Fruit fly (Drosophila melanogaster) whole organism, embryonic: Measurements from ENCODE around the gene CG31178.

Source experiments
- Atf6 ChIP-seq: fragments of 200-800 bp; sonication (Bioruptor generic); IDR thresholded peaks from 2 replicates; pipeline ENCODE4 v1.3.6; 2022; ENCODE audit warnings: missing biosample characterization, missing genetic modification characterization
- BtbVII ChIP-seq: fragments of 200-800 bp; sonication (Bioruptor generic); optimal IDR thresholded peaks from 3 replicates; lab custom pipeline; 2017; ENCODE audit warnings: missing biosample characterization, mild to moderate bottlenecking, missing genetic modification characterization
- CG10147 ChIP-seq: fragments of 200-800 bp; sonication (Bioruptor generic); optimal IDR thresholded peaks from 2 replicates; lab custom pipeline; 2019; ENCODE audit warnings: missing biosample characterization, mild to moderate bottlenecking, missing genetic modification characterization, moderate library complexity
- CG10565 ChIP-seq: fragments of 200-800 bp; sonication (Bioruptor generic); optimal IDR thresholded peaks from 3 replicates; lab custom pipeline; 2016; ENCODE audit warnings: missing biosample characterization, mild to moderate bottlenecking, missing genetic modification characterization
- CG10979 ChIP-seq: fragments of 200-800 bp; sonication (Bioruptor generic); optimal IDR thresholded peaks from 2 replicates; lab custom pipeline; 2018; ENCODE audit warnings: missing biosample characterization, mild to moderate bottlenecking, missing genetic modification characterization, moderate library complexity
- CG12744 ChIP-seq: fragments of 200-800 bp; sonication (Bioruptor generic); optimal IDR thresholded peaks from 2 replicates; lab custom pipeline; 2016; ENCODE audit warnings: missing biosample characterization, missing genetic modification characterization
- CG13287 ChIP-seq: fragments of 200-800 bp; sonication (Bioruptor generic); IDR thresholded peaks from 2 replicates; pipeline ENCODE4 v1.3.6; 2022; ENCODE audit warnings: missing biosample characterization, missing genetic modification characterization; ENCODE audit not compliant: partially characterized antibody
- CG13894 ChIP-seq: fragments of 200-800 bp; sonication (Bioruptor generic); optimal IDR thresholded peaks from 3 replicates; lab custom pipeline; 2018; ENCODE audit warnings: missing biosample characterization, mild to moderate bottlenecking, missing genetic modification characterization, moderate library complexity
- CG14710 ChIP-seq: fragments of 200-800 bp; sonication (Bioruptor generic); optimal IDR thresholded peaks from 3 replicates; lab custom pipeline; 2019; ENCODE audit warnings: missing biosample characterization, mild to moderate bottlenecking, missing genetic modification characterization, moderate library complexity
- CG17361 ChIP-seq: fragments of 200-800 bp; sonication (Bioruptor generic); IDR thresholded peaks from 3 replicates; pipeline ENCODE4 v1.3.6; 2022; ENCODE audit warnings: missing biosample characterization, missing genetic modification characterization
- CG17829 ChIP-seq: fragments of 200-800 bp; optimal IDR thresholded peaks from 2 replicates; lab custom pipeline; 2019; ENCODE audit warnings: missing biosample characterization, mild to moderate bottlenecking, missing genetic modification characterization, moderate library complexity
- CG18011 ChIP-seq: fragments of 200-800 bp; sonication (Bioruptor generic); optimal IDR thresholded peaks from 2 replicates; lab custom pipeline; 2017; ENCODE audit warnings: missing biosample characterization, missing genetic modification characterization, mild to moderate bottlenecking, moderate library complexity, missing genotype
- CG34376 ChIP-seq: fragments of 200-800 bp; sonication (Bioruptor generic); optimal IDR thresholded peaks from 2 replicates; lab custom pipeline; 2018; ENCODE audit warnings: missing biosample characterization, mild to moderate bottlenecking, missing genetic modification characterization
- CG42726 ChIP-seq: fragments of 200-800 bp; sonication (Bioruptor generic); IDR thresholded peaks from 2 replicates; pipeline ENCODE4 v1.3.6; 2022; ENCODE audit warnings: missing biosample characterization, missing genetic modification characterization; ENCODE audit not compliant: partially characterized antibody
- CG4617 ChIP-seq: fragments of 200-800 bp; sonication (Bioruptor generic); optimal IDR thresholded peaks from 3 replicates; lab custom pipeline; 2016; ENCODE audit warnings: missing biosample characterization, missing genetic modification characterization, borderline replicate concordance
- CG8089 ChIP-seq: fragments of 200-800 bp; sonication (Bioruptor generic); optimal IDR thresholded peaks from 3 replicates; lab custom pipeline; 2016; ENCODE audit warnings: missing biosample characterization, missing genetic modification characterization
- CG8765 ChIP-seq: fragments of 200-800 bp; sonication (Bioruptor generic); IDR thresholded peaks from 2 replicates; pipeline ENCODE4 v1.3.6; 2022; ENCODE audit warnings: missing biosample characterization, missing genetic modification characterization
- CG8924 ChIP-seq: fragments of 200-800 bp; optimal IDR thresholded peaks from 3 replicates; lab custom pipeline; 2019; ENCODE audit warnings: missing biosample characterization, mild to moderate bottlenecking, missing genetic modification characterization, moderate library complexity
- Camta ChIP-seq: fragments of 200-800 bp; sonication (Bioruptor generic); optimal IDR thresholded peaks from 2 replicates; lab custom pipeline; 2016; ENCODE audit warnings: missing biosample characterization, missing genetic modification characterization
- CoRest ChIP-seq: fragments of 200-800 bp; sonication (Bioruptor generic); optimal IDR thresholded peaks from 3 replicates; lab custom pipeline; 2018; ENCODE audit warnings: missing biosample characterization, mild to moderate bottlenecking, missing genetic modification characterization, moderate library complexity
- D19A ChIP-seq: fragments of 200-800 bp; optimal IDR thresholded peaks from 3 replicates; lab custom pipeline; 2019; ENCODE audit warnings: missing biosample characterization, mild to moderate bottlenecking, missing genetic modification characterization, moderate library complexity
- Dbx ChIP-seq: fragments of 200-800 bp; sonication (Bioruptor generic); IDR thresholded peaks from 3 replicates; pipeline ENCODE4 v1.3.6; 2022; ENCODE audit warnings: missing biosample characterization, missing genetic modification characterization
- Doc3 ChIP-seq: fragments of 200-800 bp; sonication (Bioruptor generic); IDR thresholded peaks from 3 replicates; pipeline ENCODE4 v1.3.6; 2022; ENCODE audit warnings: missing biosample characterization, missing genetic modification characterization; ENCODE audit not compliant: partially characterized antibody
- HmgZ ChIP-seq: fragments of 200-800 bp; sonication (Bioruptor generic); optimal IDR thresholded peaks from 2 replicates; lab custom pipeline; 2018; ENCODE audit warnings: missing biosample characterization, mild to moderate bottlenecking, missing genetic modification characterization
- Hmr ChIP-seq: fragments of 200-800 bp; sonication (Bioruptor generic); optimal IDR thresholded peaks from 3 replicates; lab custom pipeline; 2017; ENCODE audit warnings: mild to moderate bottlenecking, missing biosample characterization, missing genetic modification reagents, missing genetic modification characterization
- Meics ChIP-seq: fragments of 200-800 bp; sonication (Bioruptor generic); optimal IDR thresholded peaks from 2 replicates; lab custom pipeline; 2017; ENCODE audit warnings: missing biosample characterization, mild to moderate bottlenecking, missing genetic modification characterization
- Nf-YA ChIP-seq: fragments of 200-800 bp; sonication (Bioruptor generic); IDR thresholded peaks from 2 replicates; pipeline ENCODE4 v1.3.6; 2022; ENCODE audit warnings: missing biosample characterization, missing genetic modification characterization
- PHDP ChIP-seq: fragments of 200-800 bp; sonication (Bioruptor generic); optimal IDR thresholded peaks from 3 replicates; lab custom pipeline; 2018; ENCODE audit warnings: missing biosample characterization, mild to moderate bottlenecking, missing genetic modification characterization, moderate library complexity
- Poxn ChIP-seq: fragments of 200-800 bp; sonication (Bioruptor generic); IDR thresholded peaks from 2 replicates; pipeline ENCODE4 v1.3.6; 2022; ENCODE audit warnings: missing biosample characterization, missing genetic modification characterization
- Spps ChIP-seq: fragments of 200-800 bp; sonication (Bioruptor generic); optimal IDR thresholded peaks from 2 replicates; lab custom pipeline; 2018; ENCODE audit warnings: missing biosample characterization, mild to moderate bottlenecking, missing genetic modification characterization
- Sry-β ChIP-seq: fragments of 200-800 bp; sonication (Bioruptor generic); optimal IDR thresholded peaks from 2 replicates; lab custom pipeline; 2018; ENCODE audit warnings: missing biosample characterization, mild to moderate bottlenecking, missing genetic modification characterization, moderate library complexity
- al ChIP-seq: fragments of 200-800 bp; sonication (Bioruptor generic); IDR thresholded peaks from 2 replicates; pipeline ENCODE4 v1.3.6; 2022; ENCODE audit warnings: missing biosample characterization, missing genetic modification characterization
- bab2 ChIP-seq: fragments of 200-800 bp; sonication (Bioruptor generic); optimal IDR thresholded peaks from 2 replicates; lab custom pipeline; 2016; ENCODE audit warnings: missing biosample characterization, missing genetic modification characterization
- cg ChIP-seq: fragments of 200-800 bp; sonication (Bioruptor generic); optimal IDR thresholded peaks from 3 replicates; lab custom pipeline; 2019; ENCODE audit warnings: missing biosample characterization, mild to moderate bottlenecking, missing genetic modification characterization, moderate library complexity
- crc ChIP-seq: fragments of 200-800 bp; sonication (Bioruptor generic); optimal IDR thresholded peaks from 2 replicates; lab custom pipeline; 2016; ENCODE audit warnings: missing biosample characterization, missing genetic modification characterization
- dmrt11E ChIP-seq: fragments of 200-800 bp; sonication (Bioruptor generic); optimal IDR thresholded peaks from 3 replicates; lab custom pipeline; 2018; ENCODE audit warnings: missing biosample characterization, mild to moderate bottlenecking, missing genetic modification characterization, moderate library complexity
- gem ChIP-seq: fragments of 200-800 bp; sonication (Bioruptor generic); optimal IDR thresholded peaks from 2 replicates; lab custom pipeline; 2019; ENCODE audit warnings: missing biosample characterization, mild to moderate bottlenecking, missing genetic modification characterization, moderate library complexity
- grau ChIP-seq: fragments of 200-800 bp; optimal IDR thresholded peaks from 3 replicates; lab custom pipeline; 2019; ENCODE audit warnings: missing biosample characterization, mild to moderate bottlenecking, missing genetic modification characterization, moderate library complexity
- jing ChIP-seq: fragments of 200-800 bp; sonication (Bioruptor generic); optimal IDR thresholded peaks from 2 replicates; lab custom pipeline; 2018; ENCODE audit warnings: missing biosample characterization, mild to moderate bottlenecking, missing genetic modification characterization
- jumu ChIP-seq: fragments of 200-800 bp; sonication (Bioruptor generic); optimal IDR thresholded peaks from 3 replicates; lab custom pipeline; 2016; ENCODE audit warnings: missing biosample characterization, missing genetic modification characterization
- mirr ChIP-seq: fragments of 200-800 bp; sonication (Bioruptor generic); optimal IDR thresholded peaks from 3 replicates; lab custom pipeline; 2018; ENCODE audit warnings: missing biosample characterization, mild to moderate bottlenecking, missing genetic modification characterization
- nmo ChIP-seq: fragments of 200-800 bp; sonication (Bioruptor generic); optimal IDR thresholded peaks from 2 replicates; lab custom pipeline; 2018; ENCODE audit warnings: missing biosample characterization, mild to moderate bottlenecking, missing genetic modification characterization, moderate library complexity
- odd ChIP-seq: fragments of 200-800 bp; sonication (Bioruptor generic); optimal IDR thresholded peaks from 2 replicates; lab custom pipeline; 2017; ENCODE audit warnings: missing biosample characterization, mild to moderate bottlenecking, missing genetic modification characterization
- org-1 ChIP-seq: fragments of 200-800 bp; sonication (Bioruptor generic); optimal IDR thresholded peaks from 2 replicates; lab custom pipeline; 2017; ENCODE audit warnings: missing biosample characterization, missing genetic modification characterization
- pita ChIP-seq: fragments of 200-800 bp; sonication (Bioruptor generic); optimal IDR thresholded peaks from 2 replicates; lab custom pipeline; 2017; ENCODE audit warnings: missing biosample characterization, mild to moderate bottlenecking, missing genetic modification characterization
- psq ChIP-seq: fragments of 200-800 bp; sonication (Bioruptor generic); optimal IDR thresholded peaks from 2 replicates; lab custom pipeline; 2017; ENCODE audit warnings: missing biosample characterization, missing genetic modification characterization
- sens ChIP-seq: fragments of 200-800 bp; sonication (Bioruptor generic); peaks from one replicate; lab custom pipeline; 2016; ENCODE audit warnings: missing biosample characterization, missing genetic modification characterization
- seq ChIP-seq: fragments of 200-800 bp; sonication (Bioruptor generic); IDR thresholded peaks from 2 replicates; pipeline ENCODE4 v1.3.6; 2022; ENCODE audit warnings: missing biosample characterization, missing genetic modification characterization
- shn ChIP-seq: fragments of 200-800 bp; sonication (Bioruptor generic); optimal IDR thresholded peaks from 3 replicates; lab custom pipeline; 2016; ENCODE audit warnings: missing biosample characterization, missing genetic modification characterization
- unpg ChIP-seq: fragments of 200-800 bp; sonication (Bioruptor generic); optimal IDR thresholded peaks from 3 replicates; lab custom pipeline; 2018; ENCODE audit warnings: missing biosample characterization, mild to moderate bottlenecking, missing genetic modification characterization, moderate library complexity
- z ChIP-seq: fragments of 200-800 bp; sonication (Bioruptor generic); IDR thresholded peaks from 3 replicates; pipeline ENCODE4 v1.3.6; 2022; ENCODE audit warnings: missing biosample characterization, missing genetic modification characterization

The CG31178 gene

DNA sequence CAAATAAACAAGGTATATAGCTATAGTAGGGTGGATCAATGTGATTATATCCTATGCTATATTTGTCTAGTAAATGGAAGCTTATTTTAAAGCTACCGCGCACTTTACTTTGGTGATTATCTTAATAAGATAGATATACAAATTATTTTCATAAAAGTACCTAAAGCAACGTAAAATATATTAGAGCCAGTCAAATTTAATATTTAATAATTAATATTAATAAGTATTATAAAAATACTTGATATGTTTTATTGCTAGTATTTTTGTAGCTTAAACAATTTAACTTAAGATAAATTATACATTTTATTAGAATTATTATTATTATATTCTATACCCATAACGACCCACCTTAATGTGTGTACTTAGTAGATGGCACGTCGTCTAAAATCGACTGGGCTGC, 33.9 kb upstream of the CG31178 start (continued):
- TF ChIP-seq CG18011 (GFP tag; lab: Kevin White, UChicago) (no peak), Dbx (no peak), D19A (tag; lab: Kevin White, UChicago) (peak; percentile 53), CG8089 (GFP tag; lab: Kevin White, UChicago) (no peak), PHDP (tag; lab: Kevin White, UChicago) (peak; percentile 49), CG42726 (GFP tag; lab: Robert Waterston, UW) (no peak), psq (GFP tag; lab: Kevin White, UChicago) (no peak), CG12744 (no peak), Hmr (GFP tag; lab: Kevin White, UChicago) (no peak), Camta (GFP tag; lab: Kevin White, UChicago) (no peak), CG13894 (tag; lab: Kevin White, UChicago) (no peak), CG10147 (GFP tag; lab: Kevin White, UChicago) (peak; percentile 37), jumu (GFP tag; lab: Kevin White, UChicago) (no peak), CG10979 (peak; percentile 48), nmo (peak; percentile 20), HmgZ (no peak), CoRest (tag; lab: Kevin White, UChicago) (peak; percentile 50), CG8924 (peak; percentile 66), z (GFP tag; lab: Robert Waterston, UW) (no peak), shn (GFP tag; lab: Kevin White, UChicago) (no peak), CG10565 (GFP tag; lab: Kevin White, UChicago) (no peak), seq (GFP tag; lab: Robert Waterston, UW) (no peak), Poxn (GFP tag; lab: Robert Waterston, UW) (no peak), org-1 (GFP tag; lab: Kevin White, UChicago) (no peak), Meics (GFP tag; lab: Kevin White, UChicago) (peak; percentile 33), mirr (GFP tag; lab: Kevin White, UChicago) (no peak), dmrt11E (tag; lab: Kevin White, UChicago) (peak; percentile 22), bab2 (GFP tag; lab: Kevin White, UChicago) (no peak), Sry-β (GFP tag; lab: Kevin White, UChicago) (no peak), CG14710 (tag; lab: Kevin White, UChicago) (peak; percentile 37), odd (GFP tag; lab: Kevin White, UChicago) (peak; percentile 15), cg (GFP tag; lab: Kevin White, UChicago) (no peak), crc (no peak), Atf6 (GFP tag; lab: Robert Waterston, UW) (no peak), CG17361 (GFP tag; lab: Robert Waterston, UW) (peak; percentile 51; the same call in 1 of the 3 replicates), sens (GFP tag; lab: Kevin White, UChicago) (no peak), CG4617 (GFP tag; lab: Kevin White, UChicago) (no peak), CG13287 (GFP tag; lab: Robert Waterston, UW) (no peak), unpg (GFP tag; lab: Kevin White, UChicago) (peak; percentile 36), pita (GFP tag; lab: Kevin White, UChicago) (no peak), CG8765 (no peak), al (GFP tag; lab: Robert Waterston, UW) (no peak), BtbVII (peak; percentile 33), CG34376 (no peak), grau (tag; lab: Kevin White, UChicago) (peak; percentile 43), jing (GFP tag; lab: Kevin White, UChicago) (no peak), CG17829 (tag; lab: Kevin White, UChicago) (peak; percentile 35), Doc3 (GFP tag; lab: Robert Waterston, UW) (no peak), Spps (tag; lab: Kevin White, UChicago) (no peak), Nf-YA (GFP tag; lab: Robert Waterston, UW) (no peak), gem (tag; lab: Kevin White, UChicago) (peak; percentile 64)
